Worm (Caenorhabditis elegans) whole organism, midembryonic: ENCODE measurements around the gene B0410.1.
A peak's percentile ranks its signal among the peaks of the same experiment; 100 is the strongest.

ENCODE experiments used
- T22C8.4 ChIP-seq: fragments of 200-800 bp; sonication (Bioruptor generic); IDR thresholded peaks from 2 replicates; pipeline ENCODE4 v1.3.6; 2022; ENCODE audit warnings: missing genetic modification characterization, missing compliant biosample characterization
- cog-1 ChIP-seq: sonication (generic microtip); optimal IDR thresholded peaks from 2 replicates; lab custom pipeline; 2016; ENCODE audit warnings: missing genetic modification characterization, missing compliant biosample characterization
- flt-1 ChIP-seq: fragments of 200-800 bp; sonication (Bioruptor generic); IDR thresholded peaks from 2 replicates; pipeline ENCODE4 v1.3.6; 2022; ENCODE audit warnings: missing genetic modification characterization, missing compliant biosample characterization
- klf-2 ChIP-seq: fragments of 200-800 bp; sonication (Bioruptor generic); conservative IDR thresholded peaks from 2 replicates; pipeline ENCODE4 v1.3.6; 2022; ENCODE audit warnings: missing genetic modification reagents, missing genetic modification characterization, missing compliant biosample characterization
- med-1 ChIP-seq: sonication (generic microtip); optimal IDR thresholded peaks from 2 replicates; lab custom pipeline; 2017; ENCODE audit warnings: missing genetic modification characterization, mild to moderate bottlenecking, missing compliant biosample characterization, antibody characterized with exemption, missing genetic modification reagents; ENCODE audit not compliant: insufficient read depth
- ref-1 ChIP-seq: fragments of 200-800 bp; sonication (Bioruptor generic); conservative IDR thresholded peaks from 2 replicates; pipeline ENCODE4 v1.3.6; 2022; ENCODE audit warnings: missing genetic modification reagents, missing genetic modification characterization, missing compliant biosample characterization
- tab-1 ChIP-seq: fragments of 200-800 bp; sonication (Bioruptor generic); IDR thresholded peaks from 2 replicates; pipeline ENCODE4 v1.3.6; 2022; ENCODE audit warnings: missing genetic modification characterization, missing compliant biosample characterization
- ztf-23 ChIP-seq: fragments of 200-800 bp; sonication (Bioruptor generic); IDR thresholded peaks from 2 replicates; pipeline ENCODE4 v1.3.6; 2022; ENCODE audit warnings: missing genetic modification reagents, missing genetic modification characterization, missing compliant biosample characterization
- ztf-29 ChIP-seq: fragments of 200-800 bp; sonication (Bioruptor generic); IDR thresholded peaks from 2 replicates; pipeline ENCODE4 v1.3.6; 2022; ENCODE audit warnings: missing genetic modification reagents, missing genetic modification characterization, missing compliant biosample characterization

The B0410.1 gene

DNA sequence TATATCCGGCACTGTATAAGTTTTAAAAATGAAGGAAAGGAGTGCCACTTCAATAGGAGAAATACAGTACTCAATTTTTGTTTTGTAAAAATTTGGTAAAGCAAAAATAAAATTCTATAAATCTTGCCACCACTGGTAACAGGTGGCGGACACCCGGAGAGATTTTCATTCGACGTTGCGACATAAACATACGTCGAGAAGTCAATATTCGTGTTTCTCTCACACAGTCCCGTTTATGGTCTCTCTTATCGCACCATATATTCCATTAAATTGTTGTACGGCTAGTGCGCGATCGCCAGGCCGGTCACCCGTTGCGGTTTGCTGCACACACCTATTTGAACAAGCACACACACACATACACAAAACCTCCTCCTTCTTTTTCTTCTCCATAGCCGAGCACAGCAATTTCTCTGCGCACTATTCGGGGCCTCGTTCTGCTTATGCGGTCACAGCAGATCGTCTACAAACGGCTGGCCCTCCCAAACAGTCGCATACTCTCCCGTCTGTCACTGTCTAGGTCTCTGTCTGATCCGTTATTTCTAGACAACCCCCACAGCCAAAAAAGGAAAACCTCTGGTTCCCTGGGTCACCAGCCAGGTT lies 6.6 kb downstream of the B0410.1 start:
- TF ChIP-seq tab-1 (GFP tag; lab: Robert Waterston, UW) (0 out of 2 replicates have a peak, but pooled peaks have one; percentile 16), klf-2 (GFP tag; lab: Robert Waterston, UW) (no peak), cog-1 (tag; lab: Kevin White, UChicago) (peak; percentile 24), ztf-29 (GFP tag; lab: Robert Waterston, UW) (peak; percentile 63; the same call in 1 of the 2 replicates), ztf-23 (0 out of 2 replicates have a peak, but pooled peaks have one; percentile 14), T22C8.4 (GFP tag; lab: Robert Waterston, UW) (no peak)

- TF ChIP-seq T22C8.4 (GFP tag; lab: Robert Waterston, UW) (no peak), med-1 (GFP tag; lab: Kevin White, UChicago) (no peak), ztf-29 (GFP tag; lab: Robert Waterston, UW) (no peak)
Measured at ce11 chrX:2902854-2903253, 8.5 kb downstream of the B0410.1 start.

ce11 chrX:2903715-2904419 lies 9.5 kb downstream of the B0410.1 start:
- TF ChIP-seq ztf-23 = no peak
- TF ChIP-seq T22C8.4 (GFP tag; lab: Robert Waterston, UW) = no peak
- TF ChIP-seq ref-1 (GFP tag; lab: Robert Waterston, UW) = no peak
- TF ChIP-seq flt-1 = no peak
- no peak for TF ChIP-seq med-1 (GFP tag; lab: Kevin White, UChicago)
- no peak for TF ChIP-seq cog-1 (tag; lab: Kevin White, UChicago)
- no peak for TF ChIP-seq klf-2 (GFP tag; lab: Robert Waterston, UW)
- TF ChIP-seq ztf-29 (GFP tag; lab: Robert Waterston, UW) = no peak
- TF ChIP-seq tab-1 (GFP tag; lab: Robert Waterston, UW) = no peak

- TF ChIP-seq flt-1 (no peak), ref-1 (GFP tag; lab: Robert Waterston, UW) (no peak), cog-1 (tag; lab: Kevin White, UChicago) (no peak), T22C8.4 (GFP tag; lab: Robert Waterston, UW) (no peak), ztf-23 (no peak), ztf-29 (GFP tag; lab: Robert Waterston, UW) (no peak), tab-1 (GFP tag; lab: Robert Waterston, UW) (no peak)
Measured at ce11 chrX:2906062-2906732, 11.8 kb downstream of the B0410.1 start.

ce11 chrX:2907296-2907873 lies 13.0 kb downstream of the B0410.1 start:
- TF ChIP-seq klf-2 (GFP tag; lab: Robert Waterston, UW) (no peak), flt-1 (no peak)

- no peak for TF ChIP-seq ref-1 (GFP tag; lab: Robert Waterston, UW)
- no peak for TF ChIP-seq cog-1 (tag; lab: Kevin White, UChicago)
- TF ChIP-seq ztf-29 (GFP tag; lab: Robert Waterston, UW) = no peak
Measured at ce11 chrX:2909227-2909626, 14.9 kb downstream of the B0410.1 start, which contains the start of gene nmy-1. Gene nmy-1 (plus strand): TSS chrX:2909527.

DNA sequence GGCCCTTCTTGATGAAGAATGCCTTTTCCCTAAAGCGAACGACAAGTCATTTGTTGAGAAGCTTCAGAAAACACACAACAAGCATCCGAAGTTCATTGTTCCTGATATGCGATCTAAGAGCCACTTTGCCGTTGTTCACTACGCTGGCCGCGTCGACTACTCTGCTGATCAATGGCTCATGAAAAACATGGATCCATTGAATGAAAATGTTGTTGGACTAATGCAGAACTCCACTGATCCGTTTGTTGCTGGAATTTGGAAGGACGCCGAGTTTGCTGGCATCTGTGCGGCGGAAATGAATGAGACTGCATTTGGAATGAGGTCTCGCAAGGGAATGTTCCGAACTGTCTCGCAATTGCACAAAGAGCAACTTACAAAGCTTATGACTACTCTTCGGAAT lies 18.3 kb downstream of the B0410.1 start:
- TF ChIP-seq cog-1 (tag; lab: Kevin White, UChicago) (no peak), ztf-29 (GFP tag; lab: Robert Waterston, UW) (no peak), tab-1 (GFP tag; lab: Robert Waterston, UW) (no peak), flt-1 (no peak), T22C8.4 (GFP tag; lab: Robert Waterston, UW) (no peak), ztf-23 (no peak), ref-1 (GFP tag; lab: Robert Waterston, UW) (no peak), klf-2 (GFP tag; lab: Robert Waterston, UW) (no peak), med-1 (GFP tag; lab: Kevin White, UChicago) (no peak)

- TF ChIP-seq cog-1 (tag; lab: Kevin White, UChicago) (no peak), flt-1 (no peak), T22C8.4 (GFP tag; lab: Robert Waterston, UW) (no peak), klf-2 (GFP tag; lab: Robert Waterston, UW) (no peak), ztf-23 (no peak), med-1 (GFP tag; lab: Kevin White, UChicago) (no peak), tab-1 (GFP tag; lab: Robert Waterston, UW) (no peak), ztf-29 (GFP tag; lab: Robert Waterston, UW) (no peak), ref-1 (GFP tag; lab: Robert Waterston, UW) (no peak)
Measured at ce11 chrX:2919488-2919887, 25.1 kb downstream of the B0410.1 start.

DNA sequence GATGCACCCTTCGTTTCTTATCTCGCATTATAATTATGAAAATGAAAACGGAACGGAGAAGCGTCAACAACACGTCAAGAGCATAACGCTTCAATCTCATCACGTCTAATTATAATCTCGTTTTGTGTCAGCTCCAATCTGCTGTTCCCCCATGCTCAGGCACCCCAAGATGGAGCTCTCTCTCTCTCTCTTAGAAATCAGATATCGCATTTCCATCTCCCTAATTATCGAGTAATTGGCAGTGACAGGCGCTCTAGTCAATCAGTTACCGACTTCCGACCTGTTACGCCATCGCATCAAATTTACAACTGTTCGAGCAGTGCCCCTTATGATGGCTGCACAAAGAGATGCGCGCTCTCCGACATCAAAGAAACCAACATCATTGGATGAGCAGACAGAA lies 26.1 kb downstream of the B0410.1 start:
- TF ChIP-seq cog-1 (tag; lab: Kevin White, UChicago) = peak; percentile 59
- no peak for TF ChIP-seq med-1 (GFP tag; lab: Kevin White, UChicago)
- no peak for TF ChIP-seq klf-2 (GFP tag; lab: Robert Waterston, UW)
